Worm (Caenorhabditis elegans) whole organism, mixed stage, embryonic: ENCODE data around the gene F49F1.10.

ENCODE experiments used
- M03D4.4 ChIP-seq: sonication (generic microtip); optimal IDR thresholded peaks from 2 replicates; lab custom pipeline; 2017; ENCODE audit warnings: mild to moderate bottlenecking, missing genetic modification characterization, missing compliant biosample characterization
- bed-3 ChIP-seq: fragments of 200-800 bp; sonication (Bioruptor generic); optimal IDR thresholded peaks from 3 replicates; lab custom pipeline; 2018; ENCODE audit warnings: mild to moderate bottlenecking, missing genetic modification characterization, moderate library complexity, missing compliant biosample characterization
- blmp-1 ChIP-seq: fragments of 150-350 bp; optimal IDR thresholded peaks from 2 replicates; lab custom pipeline; 2014; ENCODE audit warnings: missing biosample characterization, missing genetic modification characterization
- ceh-39 ChIP-seq: fragments of 150-350 bp; optimal IDR thresholded peaks from 2 replicates; lab custom pipeline; 2014; ENCODE audit warnings: missing biosample characterization, missing genetic modification characterization
- ceh-43 ChIP-seq: fragments of 200-800 bp; sonication (Bioruptor generic); optimal IDR thresholded peaks from 2 replicates; lab custom pipeline; 2018; ENCODE audit warnings: mild to moderate bottlenecking, missing genetic modification characterization, moderate library complexity, missing compliant biosample characterization
- ceh-83 ChIP-seq: fragments of 200-800 bp; sonication (Bioruptor generic); optimal IDR thresholded peaks from 2 replicates; lab custom pipeline; 2018; ENCODE audit warnings: mild to moderate bottlenecking, missing genetic modification characterization, missing compliant biosample characterization
- ces-1 ChIP-seq: fragments of 150-350 bp; optimal IDR thresholded peaks from 2 replicates; lab custom pipeline; 2014; ENCODE audit warnings: missing biosample characterization, missing genetic modification reagents, missing genetic modification characterization
- cnd-1 ChIP-seq: fragments of 200-800 bp; sonication (Bioruptor generic); optimal IDR thresholded peaks from 2 replicates; lab custom pipeline; 2018; ENCODE audit warnings: mild to moderate bottlenecking, missing genetic modification characterization, missing compliant biosample characterization
- elt-1 ChIP-seq: sonication (generic microtip); optimal IDR thresholded peaks from 2 replicates; lab custom pipeline; 2017; ENCODE audit warnings: missing genetic modification characterization, mild to moderate bottlenecking, missing compliant biosample characterization, antibody characterized with exemption, moderate library complexity, borderline replicate concordance; ENCODE audit not compliant: insufficient read depth
- elt-3 ChIP-seq: fragments of 150-350 bp; optimal IDR thresholded peaks from 2 replicates; lab custom pipeline; 2014; ENCODE audit warnings: missing biosample characterization, missing genetic modification characterization
- ham-2 ChIP-seq: fragments of 200-800 bp; sonication (Bioruptor generic); optimal IDR thresholded peaks from 2 replicates; lab custom pipeline; 2018; ENCODE audit warnings: mild to moderate bottlenecking, missing genetic modification characterization, missing compliant biosample characterization
- hlh-1 ChIP-seq: fragments of 150-350 bp; optimal IDR thresholded peaks from 2 replicates; lab custom pipeline; 2014; ENCODE audit warnings: missing biosample characterization, missing genetic modification reagents, missing genetic modification characterization
- lin-13 ChIP-seq: fragments of 150-350 bp; optimal IDR thresholded peaks from 2 replicates; lab custom pipeline; 2014; ENCODE audit warnings: missing biosample characterization, missing genetic modification characterization
- lin-32 ChIP-seq: fragments of 200-800 bp; sonication (Bioruptor generic); optimal IDR thresholded peaks from 2 replicates; lab custom pipeline; 2018; ENCODE audit warnings: mild to moderate bottlenecking, missing genetic modification characterization, missing compliant biosample characterization
- mab-5 ChIP-seq: fragments of 150-350 bp; optimal IDR thresholded peaks from 2 replicates; lab custom pipeline; 2014; ENCODE audit warnings: missing biosample characterization, missing genetic modification characterization
- mep-1 ChIP-seq: fragments of 150-350 bp; optimal IDR thresholded peaks from 2 replicates; lab custom pipeline; 2017; ENCODE audit warnings: missing biosample characterization, missing genetic modification reagents, missing genetic modification characterization, inconsistent platforms
- mls-2 ChIP-seq: sonication (generic microtip); optimal IDR thresholded peaks from 2 replicates; lab custom pipeline; 2016; ENCODE audit warnings: mild to moderate bottlenecking, missing genetic modification characterization, moderate library complexity, missing compliant biosample characterization
- nhr-12 ChIP-seq: fragments of 150-350 bp; optimal IDR thresholded peaks from 2 replicates; lab custom pipeline; 2014; ENCODE audit warnings: missing biosample characterization, missing genetic modification characterization
- nhr-237 ChIP-seq: fragments of 150-350 bp; optimal IDR thresholded peaks from 2 replicates; lab custom pipeline; 2014; ENCODE audit warnings: missing biosample characterization, missing genetic modification characterization
- nhr-76 ChIP-seq: sonication (generic microtip); optimal IDR thresholded peaks from 2 replicates; lab custom pipeline; 2017; ENCODE audit warnings: missing biosample characterization, missing genetic modification characterization
- pha-4 ChIP-seq: fragments of 150-350 bp; optimal IDR thresholded peaks from 2 replicates; lab custom pipeline; 2018; ENCODE audit warnings: missing biosample characterization, missing genetic modification reagents, missing genetic modification characterization
- sem-2 ChIP-seq: fragments of 200-800 bp; sonication (Bioruptor generic); optimal IDR thresholded peaks from 2 replicates; lab custom pipeline; 2018; ENCODE audit warnings: mild to moderate bottlenecking, missing genetic modification characterization, missing compliant biosample characterization
- snpc-4 ChIP-seq: fragments of 150-350 bp; optimal IDR thresholded peaks from 2 replicates; lab custom pipeline; 2014; ENCODE audit warnings: missing biosample characterization, missing genetic modification characterization
- sptf-1 ChIP-seq: sonication (generic microtip); optimal IDR thresholded peaks from 2 replicates; lab custom pipeline; 2017; ENCODE audit warnings: mild to moderate bottlenecking, missing genetic modification characterization, moderate library complexity, missing compliant biosample characterization
- tbx-8 ChIP-seq: fragments of 200-800 bp; sonication (Bioruptor generic); optimal IDR thresholded peaks from 2 replicates; lab custom pipeline; 2018; ENCODE audit warnings: mild to moderate bottlenecking, missing genetic modification characterization, moderate library complexity, missing compliant biosample characterization
- unc-120 ChIP-seq: sonication (generic microtip); optimal IDR thresholded peaks from 2 replicates; lab custom pipeline; 2017; ENCODE audit warnings: missing genetic modification characterization, missing compliant biosample characterization; ENCODE audit not compliant: poor library complexity, severe bottlenecking
- unc-39 ChIP-seq: fragments of 150-350 bp; optimal IDR thresholded peaks from 2 replicates; lab custom pipeline; 2014; ENCODE audit warnings: missing biosample characterization, missing genetic modification characterization
- unc-62 ChIP-seq: fragments of 150-350 bp; optimal IDR thresholded peaks from 2 replicates; lab custom pipeline; 2014; ENCODE audit warnings: missing biosample characterization, missing genetic modification reagents, missing genetic modification characterization
- ztf-11 ChIP-seq: fragments of 150-350 bp; optimal IDR thresholded peaks from 2 replicates; lab custom pipeline; 2014; ENCODE audit warnings: missing biosample characterization, missing genetic modification characterization

Gene F49F1.10

DNA sequence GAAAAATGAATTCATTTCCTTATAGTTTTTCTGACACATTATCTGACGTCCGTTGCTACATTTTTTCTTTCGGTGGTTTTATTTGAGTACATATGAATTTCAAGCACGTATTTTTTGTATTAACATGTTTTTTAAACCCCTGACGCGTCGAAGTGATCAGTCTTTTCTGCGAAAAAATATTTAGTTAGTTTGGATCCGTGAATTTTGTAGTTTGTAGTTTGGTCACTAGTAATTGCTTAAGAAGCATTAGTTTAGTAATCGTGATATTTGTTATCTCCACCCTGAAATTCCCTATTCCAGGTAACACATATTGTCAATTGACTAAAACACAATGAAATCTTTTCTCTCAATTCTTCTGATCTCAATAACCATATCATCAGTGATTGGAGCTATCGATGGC lies 30.2 kb downstream of the F49F1.10 start, which contains the start of gene C35B1.7:
Gene C35B1.7 (plus strand): TSS at position 301 of the 400 bp plus-strand sequence.
- TF ChIP-seq unc-62 (GFP tag; lab: Kevin White, UChicago) (no peak), unc-39 (tag; lab: Kevin White, UChicago) (no peak), elt-1 (no peak), sptf-1 (no peak), nhr-12 (tag; lab: Kevin White, UChicago) (no peak), ceh-39 (tag; lab: Kevin White, UChicago) (no peak), lin-13 (tag; lab: Kevin White, UChicago) (no peak), cnd-1 (tag; lab: Kevin White, UChicago) (no peak), nhr-76 (tag; lab: Kevin White, UChicago) (no peak), pha-4 (tag; lab: Kevin White, UChicago) (no peak), M03D4.4 (tag; lab: Kevin White, UChicago) (no peak)

DNA sequence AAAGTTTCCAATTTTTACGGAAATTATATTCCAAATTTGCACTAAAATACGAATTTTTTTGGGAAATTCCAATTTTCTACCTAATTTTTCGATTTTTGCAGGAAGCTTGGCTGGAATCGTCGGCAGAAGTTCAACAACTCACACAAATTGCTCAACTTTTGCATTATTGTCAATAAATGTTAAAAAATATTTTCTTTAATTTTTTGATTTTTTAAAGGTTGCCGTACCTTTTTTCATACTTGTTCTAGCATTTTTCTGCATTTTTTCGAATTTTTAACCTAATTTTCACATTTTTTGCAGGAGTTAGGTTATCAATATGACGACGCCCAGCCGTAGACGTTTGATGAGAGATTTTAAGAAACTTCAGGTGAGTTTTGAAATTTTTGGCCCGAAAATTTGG lies 36.2 kb downstream of the F49F1.10 start, which contains the start of gene ubc-1:
Gene ubc-1 (plus strand): TSS at position 301 of the 400 bp plus-strand sequence.
- no peak for TF ChIP-seq nhr-237 (tag; lab: Kevin White, UChicago)
- no peak for TF ChIP-seq unc-62 (GFP tag; lab: Kevin White, UChicago)

- TF ChIP-seq ztf-11 (tag; lab: Kevin White, UChicago) (no peak), hlh-1 (tag; lab: Kevin White, UChicago) (peak; percentile 13)
- TF ChIP-seq, all 35 proteins: peak for 1
Measured at ce11 chrIV:4099773-4100172, 39.1 kb downstream of the F49F1.10 start.

DNA sequence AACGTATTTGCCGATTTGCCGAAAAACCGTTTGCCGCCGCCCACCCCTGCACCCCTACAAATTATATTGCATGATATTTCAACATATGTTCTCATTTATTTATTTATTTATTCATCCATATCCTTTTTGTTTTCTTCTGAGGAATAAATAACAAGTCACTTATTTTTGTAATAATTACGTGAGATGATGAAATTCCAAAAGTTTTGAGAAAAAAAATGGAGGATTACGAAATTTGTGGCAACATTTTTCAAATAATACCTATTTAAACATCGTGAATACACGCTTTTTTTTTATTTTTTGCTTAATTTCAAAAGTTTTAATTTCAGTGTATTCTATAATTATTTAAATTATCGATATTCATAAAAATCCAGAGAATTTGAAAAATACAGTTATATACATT lies 42.0 kb downstream of the F49F1.10 start:
- TF ChIP-seq blmp-1 (tag; lab: Kevin White, UChicago) (no peak), ham-2 (no peak), ces-1 (GFP tag; lab: Kevin White, UChicago) (no peak), nhr-237 (tag; lab: Kevin White, UChicago) (no peak), bed-3 (GFP tag; lab: Kevin White, UChicago) (no peak), ceh-39 (tag; lab: Kevin White, UChicago) (no peak), elt-3 (tag; lab: Kevin White, UChicago) (no peak), pha-4 (tag; lab: Kevin White, UChicago) (no peak)
- TF ChIP-seq, all 35 proteins: peak for 0

DNA sequence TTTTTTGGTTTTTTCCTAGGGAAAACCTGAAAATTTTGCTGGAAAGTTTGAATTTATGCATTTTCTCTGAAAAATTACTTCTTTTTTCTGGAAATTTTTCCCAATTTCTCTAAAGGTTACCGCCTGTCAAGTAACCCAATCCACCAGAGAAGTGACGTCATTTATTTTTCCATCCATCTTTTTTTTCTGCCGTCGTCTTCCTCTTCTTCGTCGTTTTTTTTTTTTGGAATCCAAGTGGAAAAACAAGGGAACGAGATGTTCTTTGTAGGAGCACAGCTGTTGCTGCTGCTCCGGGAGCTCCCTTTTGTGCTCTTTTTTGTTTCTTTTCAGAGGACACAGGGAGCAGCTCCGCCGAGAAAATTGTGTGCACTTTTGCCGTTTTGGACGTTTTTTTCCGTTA lies 44.6 kb downstream of the F49F1.10 start:
- TF ChIP-seq ceh-43 (GFP tag; lab: Kevin White, UChicago) (no peak), unc-120 (tag; lab: Kevin White, UChicago) (no peak), mls-2 (tag; lab: Kevin White, UChicago) (no peak), lin-32 (no peak), sem-2 (GFP tag; lab: Kevin White, UChicago) (no peak), mep-1 (tag; lab: Kevin White, UChicago) (no peak), snpc-4 (tag; lab: Kevin White, UChicago) (no peak), ceh-39 (tag; lab: Kevin White, UChicago) (no peak), tbx-8 (no peak), unc-62 (GFP tag; lab: Kevin White, UChicago) (no peak), blmp-1 (tag; lab: Kevin White, UChicago) (no peak), elt-3 (tag; lab: Kevin White, UChicago) (no peak), unc-39 (tag; lab: Kevin White, UChicago) (no peak), bed-3 (GFP tag; lab: Kevin White, UChicago) (no peak), ceh-83 (GFP tag; lab: Kevin White, UChicago) (no peak), mab-5 (tag; lab: Kevin White, UChicago) (no peak), hlh-1 (tag; lab: Kevin White, UChicago) (no peak), M03D4.4 (tag; lab: Kevin White, UChicago) (no peak)

DNA sequence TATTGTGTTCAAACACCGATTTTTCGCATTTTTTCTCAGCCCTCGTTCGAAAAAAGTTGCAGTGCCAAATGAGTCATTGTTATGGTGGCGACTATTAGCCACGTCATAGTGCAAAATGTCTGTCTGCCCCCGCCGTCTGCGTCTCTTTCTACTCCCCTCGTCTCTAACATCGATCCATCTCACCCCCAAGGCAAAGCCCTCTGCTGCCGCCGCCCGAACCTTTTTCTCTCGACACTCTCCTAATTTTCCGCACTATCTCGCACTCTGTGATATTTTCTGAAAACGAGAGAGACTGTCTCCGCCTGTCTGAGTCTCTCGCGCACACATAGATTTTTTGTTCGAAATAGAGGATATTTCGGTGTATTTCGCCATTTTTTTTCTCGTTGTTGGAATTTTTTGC lies 45.8 kb downstream of the F49F1.10 start:
- TF ChIP-seq snpc-4 (tag; lab: Kevin White, UChicago) (no peak), sptf-1 (no peak), bed-3 (GFP tag; lab: Kevin White, UChicago) (no peak), cnd-1 (tag; lab: Kevin White, UChicago) (no peak), unc-62 (GFP tag; lab: Kevin White, UChicago) (peak; percentile 19), ces-1 (GFP tag; lab: Kevin White, UChicago) (peak; percentile 56), unc-120 (tag; lab: Kevin White, UChicago) (peak; percentile 36), elt-1 (no peak), nhr-237 (tag; lab: Kevin White, UChicago) (peak; percentile 17), sem-2 (GFP tag; lab: Kevin White, UChicago) (no peak), ceh-43 (GFP tag; lab: Kevin White, UChicago) (no peak), ham-2 (peak; percentile 17)
- TF ChIP-seq, all 35 proteins: peak for 5
